Fruit fly (Drosophila melanogaster): ENCODE data around the gene CG15399.

The CG15399 gene

dm6 chr2L:2769476-2770185, 1.9 kb downstream of the CG15399 start, which contains the start of the genes colt and HINT1 (continued):
- TF ChIP-seq fd96Cb (tag; optimal IDR thresholded peaks at IDR 0.05) (no peak), Mrtf (GFP tag; IDR thresholded peaks at IDR 0.05) (no peak), CG12744 (GFP tag; optimal IDR thresholded peaks at IDR 0.05) (no peak), CG2712 (tag; optimal IDR thresholded peaks at IDR 0.05) (peak; percentile 54), gsb-n (tag; optimal IDR thresholded peaks at IDR 0.05) (peak; percentile 28), fd64A (GFP tag; optimal IDR thresholded peaks at IDR 0.05) (no peak), CG17359 (tag; optimal IDR thresholded peaks at IDR 0.05) (no peak), Dek (tag; optimal IDR thresholded peaks at IDR 0.05) (peak; percentile 27), Dip3 (GFP tag; optimal IDR thresholded peaks at IDR 0.05) (no peak), CTCF (GFP tag; optimal IDR thresholded peaks at IDR 0.05) (peak; percentile 54), CG17912 (GFP tag; optimal IDR thresholded peaks at IDR 0.05) (no peak), lov (optimal IDR thresholded peaks at IDR 0.05) (no peak), lov (GFP tag; IDR thresholded peaks at IDR 0.05) (no peak), sqz (GFP tag; optimal IDR thresholded peaks at IDR 0.05) (peak; percentile 33), gce (GFP tag; IDR thresholded peaks at IDR 0.05) (no peak), CG9215 (GFP tag; IDR thresholded peaks at IDR 0.05) (no peak), Adf1 (GFP tag; IDR thresholded peaks at IDR 0.05) (no peak), grn (GFP tag; optimal IDR thresholded peaks at IDR 0.05) (peak; percentile 64), salm (tag; optimal IDR thresholded peaks at IDR 0.05) (peak; percentile 17), CG11696 (GFP tag; IDR thresholded peaks at IDR 0.05) (no peak), bbx (GFP tag; IDR thresholded peaks at IDR 0.05; ENCODE audit: partially characterized antibody) (peak; percentile 9; the same call in 1 of the 2 replicates), sima (GFP tag; optimal IDR thresholded peaks at IDR 0.05) (no peak), pzg (GFP tag; optimal IDR thresholded peaks at IDR 0.05) (peak; percentile 85), tap (tag; optimal IDR thresholded peaks at IDR 0.05) (peak; percentile 15), Ets97D (GFP tag; optimal IDR thresholded peaks at IDR 0.05) (peak; percentile 45), PHDP (tag; optimal IDR thresholded peaks at IDR 0.05) (peak; percentile 17), ab (GFP tag; optimal IDR thresholded peaks at IDR 0.05) (no peak), CG1233 (GFP tag; optimal IDR thresholded peaks at IDR 0.05) (no peak), lab (GFP tag; optimal IDR thresholded peaks at IDR 0.05) (peak; percentile 15), pros (GFP tag; optimal IDR thresholded peaks at IDR 0.05) (no peak), kni (GFP tag; optimal IDR thresholded peaks at IDR 0.05) (peak; percentile 6), bcd (GFP tag; optimal IDR thresholded peaks at IDR 0.05) (no peak), unc-4 (GFP tag; IDR thresholded peaks at IDR 0.05; ENCODE audit: partially characterized antibody) (peak; percentile 44), CG31388 (GFP tag; optimal IDR thresholded peaks at IDR 0.05) (no peak), Xrp1 (GFP tag; IDR thresholded peaks at IDR 0.05) (no peak), Awh (GFP tag; IDR thresholded peaks at IDR 0.05) (no peak), cwo (GFP tag; optimal IDR thresholded peaks at IDR 0.05) (no peak), CG4617 (GFP tag; optimal IDR thresholded peaks at IDR 0.05; ENCODE audit: borderline replicate concordance) (peak; percentile 99), nmo (GFP tag; optimal IDR thresholded peaks at IDR 0.05) (peak; percentile 58), Poxn (GFP tag; IDR thresholded peaks at IDR 0.05) (no peak), CG11085 (GFP tag; IDR thresholded peaks at IDR 0.05) (no peak), repo (GFP tag; optimal IDR thresholded peaks at IDR 0.05) (no peak), cato (GFP tag; optimal IDR thresholded peaks at IDR 0.05; ENCODE audit: borderline replicate concordance) (no peak), dpn (GFP tag; optimal IDR thresholded peaks at IDR 0.05) (no peak), Hand (GFP tag; optimal IDR thresholded peaks at IDR 0.05) (no peak), CG17612 (GFP tag; IDR thresholded peaks at IDR 0.05) (no peak), CG34422 (GFP tag; IDR thresholded peaks at IDR 0.05) (peak; percentile 86), Fer2 (tag; optimal IDR thresholded peaks at IDR 0.05) (peak; percentile 1), CG13424 (tag; optimal IDR thresholded peaks at IDR 0.05) (peak; percentile 8), sisA (GFP tag; IDR thresholded peaks at IDR 0.05) (no peak), Dad (GFP tag; optimal IDR thresholded peaks at IDR 0.05) (no peak)

Data from whole organism, embryonic.